Worm (Caenorhabditis elegans) whole organism, L4/young adult: ENCODE measurements around the gene sds-22.

Experiments
- W03F9.2 ChIP-seq: fragments of 150-350 bp; optimal IDR thresholded peaks from 2 replicates; lab custom pipeline; 2014; ENCODE audit warnings: missing biosample characterization, missing genetic modification characterization
- dao-5 ChIP-seq: sonication (generic microtip); optimal IDR thresholded peaks from 2 replicates; lab custom pipeline; 2016; ENCODE audit warnings: missing genotype, missing genetic modification characterization, moderate library complexity, missing compliant biosample characterization

- no peak for TF ChIP-seq W03F9.2 (tag; lab: Kevin White, UChicago)
- no peak for TF ChIP-seq dao-5 (tag; lab: Kevin White, UChicago)
These were observed 41.9 kb upstream of the sds-22 start, which contains the start of gene cki-2 for ce11 chrII:7816163-7816776.
